Worm (Caenorhabditis elegans) whole organism, dauer: ENCODE measurements around the gene rpl-36.

Experiments used
- unc-62 ChIP-seq: sonication (generic microtip); optimal IDR thresholded peaks from 2 replicates; lab custom pipeline; 2017; ENCODE audit warnings: missing biosample characterization, missing genetic modification reagents, missing genetic modification characterization

rpl-36 gene

DNA sequence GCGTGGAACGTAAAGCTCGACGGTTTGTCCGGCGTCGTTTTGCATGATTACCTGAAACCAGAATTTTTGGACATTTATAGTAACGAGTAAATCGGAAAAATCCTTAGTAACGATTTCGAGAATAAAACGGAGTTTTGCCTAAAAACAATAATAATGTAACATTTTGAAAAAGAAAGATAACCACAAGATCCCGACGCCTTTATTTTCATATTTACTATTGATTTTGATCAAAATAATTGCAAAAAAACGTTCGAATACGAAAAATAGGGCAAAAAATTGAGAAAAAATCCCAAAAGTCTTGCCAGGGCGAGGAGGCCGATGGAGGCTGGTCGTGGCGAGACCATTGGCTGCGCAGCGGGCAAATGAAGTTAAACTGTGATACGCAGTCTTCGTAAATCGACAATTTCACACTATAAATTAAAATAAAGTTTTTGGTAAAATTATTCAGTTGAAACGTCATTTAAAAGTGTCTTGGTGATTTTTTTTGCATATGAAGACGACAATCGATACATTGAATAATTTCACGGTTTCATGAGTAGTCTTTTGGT is 9.6 kb downstream of the rpl-36 start, which contains the start of gene rps-21:
Gene rps-21 (minus strand): TSS at position 51 of the 548 bp plus-strand sequence.
- TF ChIP-seq unc-62 (GFP tag; lab: Kevin White, UChicago), result no peak

ce11 chrIII:7192942-7193665 is 13.1 kb downstream of the rpl-36 start, which contains the start of gene mec-14:
TSS of gene mec-14 (minus strand) at chrIII:7192992.
- TF ChIP-seq unc-62 (GFP tag; lab: Kevin White, UChicago), result no peak

ce11 chrIII:7195325-7195724 is 15.3 kb downstream of the rpl-36 start, which contains the start of gene F37C12.18:
TSS of gene F37C12.18 (minus strand) at chrIII:7195425.
- no peak for TF ChIP-seq unc-62 (GFP tag; lab: Kevin White, UChicago)

DNA sequence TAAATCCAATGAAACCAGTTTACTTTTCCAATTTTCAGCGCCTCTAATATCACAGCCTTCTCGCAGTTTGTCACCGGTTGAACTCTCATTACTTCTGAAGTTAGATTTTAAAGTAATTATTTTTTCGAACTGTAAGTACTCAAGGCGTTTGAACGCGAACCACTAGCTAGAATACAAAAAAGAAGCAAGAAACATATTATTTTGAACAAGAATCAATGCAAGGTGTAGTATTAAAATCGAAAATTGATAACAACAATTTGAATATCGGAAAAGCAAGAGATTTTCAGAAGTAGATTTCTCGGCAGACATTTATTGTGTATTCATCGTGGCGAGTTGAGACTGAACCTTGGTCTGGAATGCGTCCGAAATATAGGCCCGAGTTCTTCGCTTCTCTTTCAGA is 17.9 kb downstream of the rpl-36 start, which contains the start of gene exos-9:
Gene exos-9 (minus strand): TSS at position 101 of the 400 bp plus-strand sequence.
- no peak for TF ChIP-seq unc-62 (GFP tag; lab: Kevin White, UChicago)

- no peak for TF ChIP-seq unc-62 (GFP tag; lab: Kevin White, UChicago)
These were observed 18.8 kb downstream of the rpl-36 start, which contains the start of gene pfd-5 for ce11 chrIII:7198838-7199237. TSS of gene pfd-5 (minus strand) at chrIII:7198884.

DNA sequence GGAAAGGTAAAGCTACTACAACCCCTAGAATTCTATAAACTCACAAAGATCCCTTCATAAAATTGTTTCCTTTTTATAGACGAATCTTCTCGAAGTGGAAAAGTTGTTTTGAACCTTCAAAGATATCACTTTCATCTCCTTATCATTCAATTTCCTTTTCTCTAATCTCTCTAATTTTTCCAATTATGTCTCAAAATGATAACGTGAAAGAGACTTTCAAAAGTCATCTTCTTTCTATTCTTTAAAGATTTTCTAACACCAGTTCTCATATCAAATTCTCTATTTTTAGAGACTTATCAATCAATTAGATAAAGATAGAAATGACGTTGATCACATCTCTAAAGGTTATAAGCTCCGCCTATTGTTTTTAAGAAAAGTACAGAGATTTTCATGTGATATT is 19.4 kb downstream of the rpl-36 start:
- no peak for TF ChIP-seq unc-62 (GFP tag; lab: Kevin White, UChicago)

DNA sequence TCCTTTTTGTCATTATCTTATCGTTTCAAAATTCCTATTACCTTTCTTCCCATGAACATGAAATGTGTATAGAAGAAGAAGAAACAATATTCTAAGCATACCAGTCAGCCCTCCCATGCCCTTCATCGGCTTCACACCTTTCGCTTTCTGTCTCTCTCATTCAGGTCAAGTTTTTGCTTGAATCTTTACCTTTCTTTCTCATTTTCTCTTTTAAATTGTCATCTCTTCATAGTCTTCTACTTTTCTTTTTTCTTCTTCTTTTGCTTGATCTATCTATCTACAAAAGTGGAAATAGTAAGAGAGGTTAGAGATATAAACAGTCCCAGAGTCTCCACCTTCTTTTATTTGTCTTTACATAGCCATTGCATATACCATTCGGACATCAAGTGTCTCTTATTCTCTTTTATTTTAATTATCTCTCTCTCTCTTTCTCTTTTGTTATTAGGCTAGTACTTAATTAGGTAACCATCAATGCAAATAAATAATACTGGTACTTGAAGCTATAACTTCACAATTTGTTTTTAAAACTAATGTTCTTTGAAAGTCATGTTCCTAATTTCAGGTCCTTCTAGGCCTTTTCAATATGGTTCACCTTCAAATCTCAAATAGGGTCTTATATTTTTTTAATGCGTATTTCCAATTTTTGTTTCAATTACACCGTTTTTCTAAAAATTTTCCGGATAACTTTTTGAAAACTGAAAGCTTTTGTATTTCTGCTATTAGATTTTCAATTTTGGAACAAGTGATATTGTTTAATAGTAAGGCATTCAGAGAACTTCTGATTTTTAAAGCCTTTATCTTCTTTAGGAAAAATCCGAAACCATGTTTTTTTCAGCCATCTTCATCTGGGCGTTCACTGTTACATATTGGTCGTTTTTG is 21.6 kb downstream of the rpl-36 start, which contains the start of gene dpy-31:
Gene dpy-31 (plus strand): TSS at position 829 of the 879 bp plus-strand sequence.
- no peak for TF ChIP-seq unc-62 (GFP tag; lab: Kevin White, UChicago)

DNA sequence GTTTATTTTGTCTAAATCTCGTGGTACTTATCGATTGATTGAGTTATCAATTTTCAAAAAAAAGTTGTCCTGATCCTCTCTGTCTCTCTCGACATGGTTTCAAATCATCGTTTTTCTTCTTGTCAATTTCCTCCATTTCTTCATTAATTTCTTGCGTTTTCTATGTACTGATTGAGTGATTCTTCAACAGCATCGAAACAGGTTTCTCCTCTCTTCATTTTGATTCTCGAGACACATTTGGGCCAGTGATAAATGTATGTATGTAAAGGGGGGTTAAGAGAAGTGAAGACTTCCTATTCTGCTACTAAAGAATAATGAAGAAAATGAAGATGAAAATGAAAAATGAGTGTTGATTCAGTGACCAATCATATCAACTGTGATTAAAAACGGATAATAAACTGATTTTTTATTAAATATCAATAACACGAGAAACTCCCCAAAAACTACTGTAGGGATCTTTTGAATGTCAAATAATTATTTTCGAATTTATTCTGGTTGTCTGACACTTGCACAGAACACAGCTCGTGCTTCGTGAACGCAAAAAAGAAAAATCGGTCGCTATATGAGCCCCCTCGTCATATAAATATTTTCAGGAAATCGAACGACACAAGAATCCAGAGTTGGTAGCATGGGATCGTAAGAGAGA is 23.2 kb downstream of the rpl-36 start:
- TF ChIP-seq unc-62 (GFP tag; lab: Kevin White, UChicago), result no peak

DNA sequence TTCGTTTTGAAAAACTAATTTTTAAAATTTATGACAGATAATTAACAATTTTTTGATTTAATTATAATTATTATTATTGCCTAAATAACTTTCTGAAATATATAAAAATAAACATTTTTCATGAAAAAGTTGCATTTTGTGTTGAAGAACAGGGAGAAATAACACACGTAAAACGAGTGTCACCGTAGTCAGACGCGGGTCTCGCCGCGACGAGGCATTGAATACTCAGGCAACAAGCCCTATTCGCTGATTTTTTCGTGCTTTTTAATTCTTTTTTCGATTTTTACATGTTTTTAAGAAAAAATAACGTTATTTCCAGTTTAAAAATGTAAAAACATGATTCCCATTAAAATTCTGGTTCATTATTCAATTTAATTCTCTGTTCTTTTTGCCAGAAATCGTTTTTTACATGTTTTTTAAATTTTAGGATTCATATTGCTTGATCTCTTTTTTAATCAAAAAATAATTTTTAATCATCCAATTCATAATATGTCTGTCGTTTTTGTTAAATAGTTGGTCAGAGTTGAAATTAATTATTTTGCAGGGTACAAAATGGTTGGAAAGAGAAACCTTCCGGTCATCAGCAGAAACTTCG is 27.9 kb downstream of the rpl-36 start, which contains the start of gene rpl-6:
Gene rpl-6 (plus strand): TSS at position 545 of the 595 bp plus-strand sequence.
- no peak for TF ChIP-seq unc-62 (GFP tag; lab: Kevin White, UChicago)

DNA sequence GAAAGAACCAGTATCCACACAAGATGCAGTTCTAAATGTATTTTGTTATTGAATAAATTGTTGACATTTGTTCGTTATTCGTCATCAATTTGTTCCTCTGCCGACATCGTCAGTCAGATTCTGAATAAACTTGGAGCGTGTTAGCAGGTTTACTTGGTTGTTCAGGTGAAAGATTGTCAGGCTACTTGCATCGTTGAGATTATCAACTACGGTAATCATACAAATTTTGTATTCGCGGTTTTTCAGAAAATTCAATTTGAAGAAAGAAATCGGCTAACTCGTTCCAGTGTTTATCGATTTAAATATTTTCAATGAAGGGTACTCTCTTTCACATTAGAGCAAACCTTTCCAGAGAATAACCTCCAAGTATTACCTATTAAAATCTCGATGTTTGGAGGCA is 29.7 kb downstream of the rpl-36 start, which contains the start of gene R151.2:
Gene R151.2 (plus strand): TSS at position 247 of the 400 bp plus-strand sequence.
- no peak for TF ChIP-seq unc-62 (GFP tag; lab: Kevin White, UChicago)

- no peak for TF ChIP-seq unc-62 (GFP tag; lab: Kevin White, UChicago)
These were observed 30.4 kb downstream of the rpl-36 start for ce11 chrIII:7210486-7210885.

DNA sequence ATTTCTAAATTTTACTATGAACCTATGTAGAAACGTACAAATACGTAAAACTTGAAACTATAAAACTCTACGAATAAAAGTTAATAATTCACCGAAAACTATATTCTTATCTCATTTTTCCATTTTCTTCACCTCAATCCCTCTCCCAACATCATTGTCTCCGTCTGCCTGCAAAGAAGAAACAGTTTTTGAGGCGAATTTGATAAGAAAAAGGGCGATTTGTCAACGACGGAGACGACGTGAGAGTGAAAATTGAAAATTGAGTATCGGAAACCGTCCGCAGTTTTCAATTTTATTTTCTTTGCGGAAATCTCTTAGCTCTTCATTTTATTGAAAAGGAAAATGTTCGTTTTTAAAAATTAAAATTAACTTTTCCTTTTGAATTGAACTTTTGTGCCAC is 32.0 kb downstream of the rpl-36 start:
- no peak for TF ChIP-seq unc-62 (GFP tag; lab: Kevin White, UChicago)

DNA sequence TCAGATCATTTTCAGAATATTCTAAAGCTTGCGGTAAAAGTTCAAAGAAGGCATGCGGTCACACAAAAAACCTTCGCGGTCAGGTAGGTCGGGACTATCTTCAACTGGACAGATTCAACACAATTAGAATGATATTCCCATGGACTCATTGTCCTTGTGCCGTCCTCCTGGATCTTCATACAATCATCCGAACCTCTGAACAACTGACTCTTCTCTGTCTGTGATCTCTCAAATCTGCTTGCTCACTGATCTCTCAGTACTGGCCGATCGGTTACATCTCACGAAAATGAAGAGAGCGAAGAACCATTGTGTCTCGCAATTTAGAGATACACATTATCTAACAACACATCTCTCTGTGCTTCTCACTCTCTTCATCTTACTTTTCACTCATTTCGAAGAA is 35.5 kb downstream of the rpl-36 start:
- no peak for TF ChIP-seq unc-62 (GFP tag; lab: Kevin White, UChicago)

ce11 chrIII:7216226-7216625 is 36.2 kb downstream of the rpl-36 start, which contains the start of gene R151.1:
TSS of gene R151.1 (plus strand) at chrIII:7216526.
- no peak for TF ChIP-seq unc-62 (GFP tag; lab: Kevin White, UChicago)
